Worm (Caenorhabditis elegans) whole organism, L4 larva: ENCODE results near the gene F59G1.4.

ENCODE experiments used
- R02D3.7 ChIP-seq: fragments of 150-350 bp; sonication (generic microtip); optimal IDR thresholded peaks from 3 replicates; lab custom pipeline; 2014; ENCODE audit warnings: missing biosample characterization, missing genetic modification characterization
- cey-2 ChIP-seq: sonication (generic microtip); optimal IDR thresholded peaks from 3 replicates; lab custom pipeline; 2017; ENCODE audit warnings: missing genetic modification characterization, mild to moderate bottlenecking, missing compliant biosample characterization, antibody characterized with exemption, borderline replicate concordance; ENCODE audit not compliant: insufficient read depth
- daf-12 ChIP-seq: fragments of 150-350 bp; optimal IDR thresholded peaks from 2 replicates; lab custom pipeline; 2014; ENCODE audit warnings: missing biosample characterization, missing genetic modification reagents, missing genetic modification characterization
- lin-13 ChIP-seq: fragments of 150-350 bp; optimal IDR thresholded peaks from 2 replicates; lab custom pipeline; 2014; ENCODE audit warnings: missing biosample characterization, missing genetic modification reagents, missing genetic modification characterization
- lin-39 ChIP-seq: fragments of 150-350 bp; optimal IDR thresholded peaks from 2 replicates; lab custom pipeline; 2014; ENCODE audit warnings: missing biosample characterization, missing genetic modification reagents, missing genetic modification characterization
- skn-1 ChIP-seq: fragments of 150-350 bp; optimal IDR thresholded peaks from 2 replicates; lab custom pipeline; 2014; ENCODE audit warnings: missing biosample characterization, missing genetic modification characterization
- snpc-4 ChIP-seq: fragments of 150-350 bp; optimal IDR thresholded peaks from 2 replicates; lab custom pipeline; 2014; ENCODE audit warnings: missing biosample characterization, missing genetic modification characterization
- ztf-11 ChIP-seq: fragments of 150-350 bp; optimal IDR thresholded peaks from 2 replicates; lab custom pipeline; 2014; ENCODE audit warnings: missing biosample characterization, missing genetic modification characterization

DNA sequence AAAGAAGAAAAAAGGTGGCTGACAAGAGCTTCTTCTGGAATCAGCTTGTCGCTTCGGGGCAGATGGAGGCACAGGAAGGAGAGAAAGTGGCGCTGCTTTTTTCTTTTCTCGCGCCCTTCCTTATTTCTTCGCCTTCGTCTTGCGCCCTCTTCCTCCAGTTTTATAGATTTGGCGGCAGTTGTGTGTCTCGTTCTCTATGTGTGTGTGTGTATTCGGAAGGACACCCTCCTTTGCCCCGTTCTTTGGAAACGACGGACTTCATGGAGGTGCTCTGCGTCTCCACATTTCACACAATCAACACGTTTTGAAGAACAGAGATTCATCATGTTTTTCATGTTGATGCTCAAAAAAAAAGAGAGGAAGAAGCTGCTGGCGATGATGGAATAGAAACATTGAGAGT is 52.7 kb downstream of the F59G1.4 start:
- TF ChIP-seq daf-12 (tag; lab: Kevin White, UChicago) (no peak), skn-1 (tag; lab: Kevin White, UChicago) (no peak), ztf-11 (no peak), snpc-4 (tag; lab: Kevin White, UChicago) (no peak), cey-2 (no peak), R02D3.7 (no peak), lin-39 (no peak), lin-13 (GFP tag; lab: Kevin White, UChicago) (no peak)
